Worm (Caenorhabditis elegans) whole organism, early embryonic: ENCODE results near the gene srxa-13.

ENCODE experiments used
- F13C5.2 ChIP-seq: sonication (generic microtip); optimal IDR thresholded peaks from 2 replicates; lab custom pipeline; 2017; ENCODE audit warnings: mild to moderate bottlenecking, missing genetic modification characterization, inconsistent platforms, missing compliant biosample characterization
- aly-1 ChIP-seq: sonication (generic microtip); optimal IDR thresholded peaks from 2 replicates; lab custom pipeline; 2016; ENCODE audit warnings: missing genetic modification characterization, missing compliant biosample characterization
- ama-1 ChIP-seq: fragments of 150-350 bp; optimal IDR thresholded peaks from 2 replicates; lab custom pipeline; 2014
- ceh-13 ChIP-seq: fragments of 200-800 bp; sonication (Bioruptor generic); optimal IDR thresholded peaks from 2 replicates; lab custom pipeline; 2018; ENCODE audit warnings: mild to moderate bottlenecking, missing genetic modification characterization, missing compliant biosample characterization
- flt-1 ChIP-seq: fragments of 200-800 bp; sonication (Bioruptor generic); IDR thresholded peaks from 2 replicates; pipeline ENCODE4 v1.3.6; 2022; ENCODE audit warnings: missing genetic modification characterization, missing compliant biosample characterization
- hmbx-1 ChIP-seq: sonication (generic microtip); optimal IDR thresholded peaks from 2 replicates; lab custom pipeline; 2016; ENCODE audit warnings: mild to moderate bottlenecking, missing genetic modification characterization, missing compliant biosample characterization
- tbx-11 ChIP-seq: fragments of 200-800 bp; sonication (Bioruptor generic); IDR thresholded peaks from 2 replicates; pipeline ENCODE4 v1.3.6; 2022; ENCODE audit warnings: missing genetic modification characterization, missing compliant biosample characterization
- tbx-37 ChIP-seq: fragments of 200-800 bp; sonication (Bioruptor generic); conservative IDR thresholded peaks from 2 replicates; pipeline ENCODE4 v1.3.6; 2022; ENCODE audit warnings: missing genetic modification reagents, missing genetic modification characterization, missing compliant biosample characterization

DNA sequence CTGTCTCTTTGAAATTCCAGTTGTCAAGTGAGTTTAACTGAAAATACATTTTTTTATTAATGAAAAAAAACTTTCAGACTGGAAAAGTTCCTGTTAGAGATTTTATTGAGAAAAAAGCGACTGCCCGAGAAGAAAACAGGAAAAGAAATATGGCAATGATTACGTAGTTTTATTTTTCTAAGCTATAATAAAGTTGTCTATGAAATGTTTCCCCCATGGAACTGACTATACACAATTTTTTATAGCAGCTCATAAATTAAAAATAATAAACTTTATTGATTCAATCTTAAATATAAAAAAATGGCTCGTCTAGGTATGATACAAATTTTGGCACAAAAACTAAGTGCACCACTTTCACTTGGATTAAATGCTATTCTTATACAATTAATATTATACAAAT lies 27.1 kb upstream of the srxa-13 start, which contains the start of gene C06B3.1:
- TF ChIP-seq aly-1 (tag; lab: Kevin White, UChicago) (no peak), F13C5.2 (no peak), ama-1 (lab: Kevin White, UChicago) (no peak), ceh-13 (GFP tag; lab: Kevin White, UChicago) (no peak), flt-1 (GFP tag; lab: Robert Waterston, UW) (no peak), hmbx-1 (no peak), tbx-37 (GFP tag; lab: Robert Waterston, UW) (no peak), tbx-11 (GFP tag; lab: Robert Waterston, UW) (no peak)
